Fruit fly (Drosophila melanogaster) ovary, adult (tissue): Measurements from ENCODE around the gene CG9592.

ENCODE experiments used
- CG17801 ChIP-seq: fragments of 200-800 bp; optimal IDR thresholded peaks from 2 replicates; lab custom pipeline; 2019; ENCODE audit warnings: missing biosample characterization, mild to moderate bottlenecking, missing genetic modification characterization, moderate library complexity; ENCODE audit not compliant: partially characterized antibody

Gene CG9592

DNA sequence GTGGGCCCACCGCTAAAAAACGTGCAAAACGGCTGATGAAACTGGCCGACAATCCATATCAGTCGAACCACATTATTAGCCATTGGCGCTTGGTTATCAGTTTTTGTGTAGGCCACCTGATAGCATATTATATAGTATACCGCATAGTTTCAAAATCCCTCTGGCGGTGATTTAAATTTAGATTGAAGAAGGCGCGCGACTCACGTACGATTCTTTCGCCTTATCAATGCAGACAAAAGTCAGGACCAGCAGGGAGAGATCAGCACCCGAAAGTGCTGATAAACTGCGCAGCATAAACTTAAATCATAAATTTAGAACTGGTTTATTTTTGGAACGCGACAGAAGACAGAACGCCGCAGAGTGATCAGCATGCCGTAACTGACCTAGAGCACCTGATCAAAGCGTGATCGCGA is 36.3 kb downstream of the CG9592 start:
- no peak for TF ChIP-seq CG17801 (GFP tag; lab: Kevin White, UChicago)

DNA sequence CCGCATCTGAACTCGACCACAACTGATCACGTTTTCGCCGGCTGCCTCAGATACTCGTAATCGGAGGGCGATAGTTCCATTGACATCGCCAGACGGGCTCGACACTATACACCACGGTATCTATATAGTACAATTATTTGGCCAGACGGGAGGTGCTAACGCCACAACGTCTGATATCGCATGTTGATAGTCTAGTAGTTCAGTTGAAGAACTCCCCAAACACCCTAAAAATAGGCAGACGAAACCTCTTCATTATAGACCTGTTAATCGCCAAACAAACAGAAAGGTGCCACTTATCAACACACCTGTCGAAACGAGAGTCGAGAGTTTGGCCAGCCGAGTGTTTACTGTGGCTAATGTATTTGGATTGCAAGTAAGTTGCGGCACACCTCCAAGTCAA is 37.4 kb downstream of the CG9592 start:
- no peak for TF ChIP-seq CG17801 (GFP tag; lab: Kevin White, UChicago)

DNA sequence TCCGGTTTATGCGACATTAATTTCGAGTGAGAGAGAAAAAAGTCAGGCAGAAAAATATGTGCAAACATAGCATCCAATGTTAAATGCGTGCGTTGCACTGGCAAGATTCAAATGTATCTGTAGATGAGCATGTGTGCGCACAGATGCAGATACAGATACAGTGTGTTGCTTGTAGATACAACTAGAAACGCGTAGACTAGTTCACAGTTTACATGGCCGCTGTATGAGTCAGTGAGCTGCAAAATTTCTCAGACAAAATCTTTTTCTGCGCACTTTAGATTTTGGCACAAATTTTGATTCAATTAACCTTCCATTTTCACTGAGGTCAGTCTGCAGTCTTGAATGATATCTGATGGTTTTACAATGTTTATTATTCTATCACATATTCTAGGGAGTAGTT is 38.6 kb downstream of the CG9592 start:
- no peak for TF ChIP-seq CG17801 (GFP tag; lab: Kevin White, UChicago)

DNA sequence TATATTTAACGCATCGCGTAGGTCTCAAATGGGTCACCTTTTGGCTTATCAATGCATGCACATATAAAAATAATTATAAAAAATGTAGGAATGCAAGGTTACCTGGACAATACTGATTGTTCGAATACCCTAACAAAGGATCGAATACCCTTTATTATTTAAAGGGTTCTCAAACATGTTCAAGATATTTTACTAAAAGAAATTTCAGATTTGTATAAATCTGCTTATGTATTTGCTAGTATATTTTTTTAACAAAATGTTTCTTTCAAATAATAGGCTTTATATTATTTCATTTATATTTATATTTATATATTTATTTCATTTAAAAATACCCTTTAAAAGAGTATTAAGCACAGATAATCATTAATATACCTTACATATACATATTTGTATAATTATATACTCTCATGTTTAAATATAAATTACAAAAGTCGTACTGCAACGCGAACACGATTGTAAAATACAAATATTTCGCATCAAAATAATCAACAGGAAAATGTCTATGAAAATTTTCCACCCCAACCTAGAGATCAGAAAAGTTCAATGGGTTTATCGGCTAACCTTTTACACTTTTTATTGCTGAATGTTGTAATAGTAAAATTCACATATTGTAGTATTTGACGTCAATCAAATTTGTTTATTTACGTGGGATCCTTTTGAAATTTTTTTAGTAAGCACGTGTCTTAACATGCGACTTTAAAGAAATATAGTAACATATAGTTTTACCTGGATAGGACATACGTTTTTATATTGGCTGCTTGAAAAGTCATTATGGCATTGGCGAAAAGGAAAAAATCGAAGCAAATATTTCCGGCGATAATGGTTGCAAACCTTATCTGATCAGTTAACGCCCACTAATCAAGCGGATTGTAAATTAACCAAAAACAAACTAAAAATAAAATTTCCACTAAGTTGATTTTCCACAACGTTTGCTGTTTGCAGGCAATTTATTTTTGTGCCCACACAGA is 39.4 kb downstream of the CG9592 start:
- no peak for TF ChIP-seq CG17801 (GFP tag; lab: Kevin White, UChicago)

DNA sequence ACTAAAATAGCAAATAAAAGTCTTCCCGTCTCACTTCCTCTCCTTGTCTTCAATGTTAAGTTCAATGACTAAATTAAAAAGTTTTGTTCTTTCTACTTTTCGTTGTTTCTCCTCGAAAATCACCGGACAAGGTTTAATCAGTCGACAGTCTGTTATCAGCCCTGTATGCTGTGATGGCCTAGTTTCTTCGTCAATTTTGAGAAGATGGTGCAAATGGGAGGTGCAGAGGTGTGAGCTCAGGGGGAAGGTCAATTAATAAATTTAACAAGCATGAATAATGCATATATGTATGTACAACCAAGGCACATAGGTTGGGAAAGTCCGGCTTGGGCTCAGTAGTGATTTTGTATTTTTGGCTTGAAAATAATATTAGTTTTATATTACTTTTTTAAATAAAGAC is 40.4 kb downstream of the CG9592 start:
- no peak for TF ChIP-seq CG17801 (GFP tag; lab: Kevin White, UChicago)

DNA sequence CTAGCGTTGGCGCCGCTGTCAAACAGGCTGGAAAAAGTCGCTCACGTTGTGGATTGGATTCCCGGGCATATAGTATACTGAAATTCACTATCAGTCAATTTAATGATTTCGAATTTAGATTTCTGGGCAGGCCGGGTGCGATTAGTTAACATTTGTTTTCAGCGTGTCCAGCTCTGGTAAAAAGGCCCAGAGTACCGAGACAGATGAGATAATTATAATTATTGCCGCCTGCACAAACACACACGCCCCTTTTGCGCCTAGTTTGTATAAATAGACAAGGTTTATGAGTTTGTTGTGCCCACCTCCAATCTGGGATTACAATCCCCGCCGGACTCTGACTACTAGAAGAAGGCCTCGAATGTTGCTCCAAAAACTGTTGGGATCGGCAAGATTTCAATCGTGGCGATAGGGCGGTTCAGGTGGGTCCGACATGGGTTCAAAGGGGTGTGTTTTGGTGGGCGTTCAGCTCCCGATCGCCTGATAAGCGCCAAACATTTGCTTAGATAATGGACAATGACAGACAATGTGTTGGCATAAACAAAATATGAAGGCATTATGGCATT is 41.4 kb downstream of the CG9592 start:
- TF ChIP-seq CG17801 (GFP tag; lab: Kevin White, UChicago), result no peak

DNA sequence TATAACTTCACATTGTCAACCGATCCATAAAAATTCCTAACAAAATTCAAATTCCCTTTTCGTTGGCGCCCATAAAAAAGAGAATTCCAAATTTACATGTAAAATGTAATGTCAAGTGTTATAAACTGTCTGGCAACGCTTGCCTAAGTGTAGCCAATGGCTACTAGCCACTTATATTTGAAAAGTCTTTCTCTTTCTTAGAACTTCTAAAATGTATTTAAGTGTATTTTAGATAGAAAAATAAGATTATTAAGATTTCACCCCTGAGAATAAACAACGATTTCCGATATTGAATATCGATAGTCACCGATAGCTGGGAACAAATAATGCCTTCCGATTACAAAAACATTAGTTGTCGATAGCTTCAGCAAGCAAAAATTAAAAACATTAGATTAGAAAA is 42.0 kb downstream of the CG9592 start, which contains the start of gene CG34039:
TSS of gene CG34039 (plus strand) at position 342 of the 400 bp plus-strand sequence.
- TF ChIP-seq CG17801 (GFP tag; lab: Kevin White, UChicago), result no peak

DNA sequence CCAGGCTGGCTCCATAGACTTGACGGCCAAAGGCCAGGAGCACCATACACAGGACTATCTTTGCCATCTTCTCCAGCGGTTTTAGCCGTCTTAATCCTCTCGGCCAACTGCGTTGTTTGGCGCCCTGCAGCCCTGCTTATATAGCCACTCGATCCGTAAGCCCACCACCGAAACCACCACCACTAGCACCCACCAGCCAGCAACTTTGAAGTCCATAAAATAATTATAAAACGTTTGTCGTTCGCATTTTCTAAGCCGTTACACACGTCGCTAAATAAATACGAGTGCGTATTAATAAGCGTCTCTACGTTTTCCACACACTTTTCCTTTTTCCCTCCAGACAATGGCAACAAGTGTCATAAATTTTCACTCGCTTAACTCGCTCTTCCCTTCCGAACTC is 43.0 kb downstream of the CG9592 start, which contains the start of gene Lk:
TSS of gene Lk (minus strand) at position 101 of the 400 bp plus-strand sequence.
- no peak for TF ChIP-seq CG17801 (GFP tag; lab: Kevin White, UChicago)

DNA sequence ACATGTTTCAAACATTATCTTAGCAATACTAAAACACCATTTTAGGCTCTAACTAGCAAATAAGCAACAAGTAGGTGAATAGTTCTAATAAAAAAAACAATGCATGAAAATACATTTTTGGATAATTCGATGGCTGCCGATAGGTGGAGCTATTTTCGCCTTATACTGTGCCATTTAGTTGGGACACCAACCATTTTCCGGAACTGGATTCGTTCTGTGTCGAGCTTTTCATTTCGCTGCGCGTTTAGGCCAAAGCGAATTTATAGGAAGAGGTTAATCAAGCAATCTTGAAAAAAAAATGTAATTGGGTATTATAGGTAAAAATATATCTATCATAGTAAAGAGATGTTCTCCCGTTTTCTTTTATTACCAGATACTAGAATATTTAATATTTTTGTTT is 45.0 kb downstream of the CG9592 start:
- TF ChIP-seq CG17801 (GFP tag; lab: Kevin White, UChicago), result no peak

DNA sequence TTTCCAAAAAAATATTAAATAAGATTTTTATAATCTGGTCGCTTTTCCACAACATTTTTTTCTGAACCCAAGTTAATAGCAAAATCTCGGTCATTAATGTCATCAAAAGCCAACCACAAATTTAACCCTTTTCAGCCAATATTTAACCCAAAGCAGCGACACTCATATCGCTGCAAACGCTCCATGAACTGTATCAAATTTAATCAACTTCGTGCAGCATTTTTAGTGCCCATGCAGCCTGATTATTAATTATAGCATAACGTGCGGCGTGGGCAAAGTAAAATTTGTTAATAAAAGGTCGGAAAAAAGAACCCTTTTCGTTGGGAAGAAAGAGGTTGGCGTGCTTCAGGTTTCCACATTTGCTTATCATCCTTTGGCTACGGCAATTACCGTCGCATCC is 45.8 kb downstream of the CG9592 start:
- no peak for TF ChIP-seq CG17801 (GFP tag; lab: Kevin White, UChicago)

DNA sequence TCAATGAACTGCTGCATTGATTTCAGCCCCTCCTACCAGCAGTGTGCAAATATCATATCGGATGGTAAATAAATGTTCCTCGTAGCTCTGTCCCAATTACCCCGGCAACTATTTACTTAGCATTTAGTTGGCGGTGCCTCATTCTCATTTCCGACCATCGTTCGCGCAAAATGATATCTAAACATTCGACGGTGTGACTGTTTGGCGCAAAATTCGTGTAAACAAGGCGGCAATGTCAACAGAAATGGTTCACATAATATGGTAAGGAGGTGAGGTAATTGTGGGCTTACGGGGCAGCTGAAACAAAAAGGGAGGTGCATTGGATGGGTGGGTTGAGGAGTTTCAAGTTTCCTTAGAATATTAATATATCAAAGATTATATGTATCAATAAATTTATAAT is 46.8 kb downstream of the CG9592 start:
- no peak for TF ChIP-seq CG17801 (GFP tag; lab: Kevin White, UChicago)

DNA sequence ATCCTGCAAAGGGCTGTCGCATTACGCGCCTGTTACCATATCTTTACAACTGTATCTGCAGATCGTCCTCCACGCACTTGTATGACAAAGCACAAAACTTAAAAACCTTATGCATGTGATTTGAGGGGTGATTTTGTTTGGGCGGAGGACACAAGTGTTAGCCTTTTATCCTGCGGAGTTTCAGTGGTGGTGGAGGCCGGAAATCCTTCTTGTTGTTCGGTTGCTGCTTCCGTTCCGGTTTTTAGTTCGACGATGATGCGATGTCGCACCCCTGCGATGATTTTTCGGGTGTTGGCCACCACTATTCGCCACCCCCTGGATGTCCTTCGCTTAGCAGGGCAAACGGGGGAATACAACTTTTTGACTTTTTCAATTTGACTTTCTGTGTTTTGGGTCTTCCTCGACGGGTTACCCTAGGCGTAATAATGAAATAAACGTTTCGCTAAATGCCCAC is 47.5 kb downstream of the CG9592 start:
- no peak for TF ChIP-seq CG17801 (GFP tag; lab: Kevin White, UChicago)

DNA sequence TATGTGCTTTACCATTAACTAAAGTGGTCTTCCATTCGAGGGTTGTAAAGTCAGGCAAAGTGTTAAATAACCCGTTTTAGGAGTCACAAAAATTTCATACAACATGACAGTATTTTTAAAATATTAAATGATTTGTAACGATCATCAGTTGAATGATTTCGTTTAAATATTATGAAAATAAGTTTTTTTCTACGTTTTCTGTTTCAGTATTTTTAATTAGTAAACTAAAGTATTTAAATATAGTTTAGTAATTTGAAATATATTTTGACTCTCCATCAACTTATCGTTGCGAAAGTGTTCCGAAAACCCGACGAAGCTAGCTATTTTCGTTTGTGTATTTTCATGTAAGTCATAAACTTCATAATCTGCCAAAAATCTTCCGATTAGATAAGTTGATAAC is 49.5 kb downstream of the CG9592 start, which contains the start of gene CG42758:
TSS of gene CG42758 (plus strand) at position 301 of the 400 bp plus-strand sequence.
- no peak for TF ChIP-seq CG17801 (GFP tag; lab: Kevin White, UChicago)
